Fruit fly (Drosophila melanogaster): ENCODE measurements around the gene Npc2h.

Npc2h gene

dm6 chr3R:30767556-30767955, 21.5 kb upstream of the Npc2h start:
- TF ChIP-seq CG14655 (GFP tag; optimal IDR thresholded peaks at IDR 0.05) (no peak), CG17806 (tag; optimal IDR thresholded peaks at IDR 0.05) (no peak), gl (tag; optimal IDR thresholded peaks at IDR 0.05) (no peak), Snoo (tag; optimal IDR thresholded peaks at IDR 0.05) (no peak), CG34367 (tag; optimal IDR thresholded peaks at IDR 0.05) (no peak), Pif1A (GFP tag; optimal IDR thresholded peaks at IDR 0.05) (no peak), CG15710 (tag; optimal IDR thresholded peaks at IDR 0.05) (no peak), CG8301 (tag; optimal IDR thresholded peaks at IDR 0.05) (no peak), Pif1B (GFP tag; optimal IDR thresholded peaks at IDR 0.05) (no peak), Ets98B (GFP tag; IDR thresholded peaks at IDR 0.05) (no peak), CG10348 (GFP tag; IDR thresholded peaks at IDR 0.05) (no peak), CG4496 (GFP tag; IDR thresholded peaks at IDR 0.05) (no peak), CG12605 (GFP tag; IDR thresholded peaks at IDR 0.05) (no peak), CG13204 (GFP tag; optimal IDR thresholded peaks at IDR 0.05) (no peak), fd96Ca (GFP tag; IDR thresholded peaks at IDR 0.05) (no peak), CG8159 (tag; optimal IDR thresholded peaks at IDR 0.05) (no peak), rn (GFP tag; IDR thresholded peaks at IDR 0.05) (no peak), CG32121 (GFP tag; IDR thresholded peaks at IDR 0.05) (no peak), CG9948 (tag; optimal IDR thresholded peaks at IDR 0.05) (no peak), EcR (GFP tag; optimal IDR thresholded peaks at IDR 0.05) (no peak)

- TF ChIP-seq fd96Ca (GFP tag; IDR thresholded peaks at IDR 0.05) (0 out of 3 replicates have a peak, but pooled peaks have one; percentile 41), CG4496 (GFP tag; IDR thresholded peaks at IDR 0.05) (no peak)
Measured at dm6 chr3R:30766922-30767504, 20.9 kb upstream of the Npc2h start.

dm6 chr3R:30765306-30766033, 19.4 kb upstream of the Npc2h start, which contains the start of gene zfh1:
Gene zfh1 (plus strand): TSS chr3R:30765926.
- TF ChIP-seq Ets98B (GFP tag; IDR thresholded peaks at IDR 0.05): peak; percentile 34; the same call in 1 of the 2 replicates
- no peak for TF ChIP-seq gl (tag; optimal IDR thresholded peaks at IDR 0.05)
- peak; percentile 62 for TF ChIP-seq CG32121 (GFP tag; IDR thresholded peaks at IDR 0.05)
- peak; percentile 60 for TF ChIP-seq CG13204 (GFP tag; optimal IDR thresholded peaks at IDR 0.05)
- TF ChIP-seq Pif1B (GFP tag; optimal IDR thresholded peaks at IDR 0.05): no peak
- no peak for TF ChIP-seq CG17806 (tag; optimal IDR thresholded peaks at IDR 0.05)
- peak; percentile 75 for TF ChIP-seq EcR (GFP tag; optimal IDR thresholded peaks at IDR 0.05)

- TF ChIP-seq D1 (tag; optimal IDR thresholded peaks at IDR 0.05) (no peak), gl (tag; optimal IDR thresholded peaks at IDR 0.05) (no peak), CG34367 (tag; optimal IDR thresholded peaks at IDR 0.05) (no peak), CG8301 (tag; optimal IDR thresholded peaks at IDR 0.05) (no peak), CG4496 (GFP tag; IDR thresholded peaks at IDR 0.05) (0 out of 3 replicates have a peak, but pooled peaks have one; percentile 24), CG13204 (GFP tag; optimal IDR thresholded peaks at IDR 0.05) (no peak), fd96Ca (GFP tag; IDR thresholded peaks at IDR 0.05) (peak; percentile 43; the same call in 1 of the 3 replicates), Pif1B (GFP tag; optimal IDR thresholded peaks at IDR 0.05) (no peak), Snoo (tag; optimal IDR thresholded peaks at IDR 0.05) (no peak), Pif1A (GFP tag; optimal IDR thresholded peaks at IDR 0.05) (no peak), CG14655 (GFP tag; optimal IDR thresholded peaks at IDR 0.05) (no peak), CG10348 (GFP tag; IDR thresholded peaks at IDR 0.05) (no peak), CG9948 (tag; optimal IDR thresholded peaks at IDR 0.05) (no peak), CG17806 (tag; optimal IDR thresholded peaks at IDR 0.05) (no peak), rn (GFP tag; IDR thresholded peaks at IDR 0.05) (0 out of 2 replicates have a peak, but pooled peaks have one; percentile 14)
Measured at dm6 chr3R:30764121-30764520, 18.0 kb upstream of the Npc2h start.

- TF ChIP-seq Pif1B (GFP tag; optimal IDR thresholded peaks at IDR 0.05) (no peak), CG14655 (GFP tag; optimal IDR thresholded peaks at IDR 0.05) (no peak), gl (tag; optimal IDR thresholded peaks at IDR 0.05) (no peak), rn (GFP tag; IDR thresholded peaks at IDR 0.05) (no peak), CG13204 (GFP tag; optimal IDR thresholded peaks at IDR 0.05) (no peak), CG4496 (GFP tag; IDR thresholded peaks at IDR 0.05) (no peak), CG15710 (tag; optimal IDR thresholded peaks at IDR 0.05) (no peak), D1 (tag; optimal IDR thresholded peaks at IDR 0.05) (no peak), CG32121 (GFP tag; IDR thresholded peaks at IDR 0.05) (no peak), CG10348 (GFP tag; IDR thresholded peaks at IDR 0.05) (no peak), CG17806 (tag; optimal IDR thresholded peaks at IDR 0.05) (no peak), Pif1A (GFP tag; optimal IDR thresholded peaks at IDR 0.05) (no peak), CG34367 (tag; optimal IDR thresholded peaks at IDR 0.05) (no peak)
Measured at dm6 chr3R:30762230-30762629, 16.1 kb upstream of the Npc2h start.

dm6 chr3R:30761140-30761539, 15.1 kb upstream of the Npc2h start:
- TF ChIP-seq CG17806 (tag; optimal IDR thresholded peaks at IDR 0.05) (peak; percentile 23), CG8159 (tag; optimal IDR thresholded peaks at IDR 0.05) (peak; percentile 19), Snoo (tag; optimal IDR thresholded peaks at IDR 0.05) (peak; percentile 16), D1 (tag; optimal IDR thresholded peaks at IDR 0.05) (no peak), CG9948 (tag; optimal IDR thresholded peaks at IDR 0.05) (peak; percentile 13)
